Fruit fly (Drosophila melanogaster): ENCODE data around the gene PIG-C.

DNA sequence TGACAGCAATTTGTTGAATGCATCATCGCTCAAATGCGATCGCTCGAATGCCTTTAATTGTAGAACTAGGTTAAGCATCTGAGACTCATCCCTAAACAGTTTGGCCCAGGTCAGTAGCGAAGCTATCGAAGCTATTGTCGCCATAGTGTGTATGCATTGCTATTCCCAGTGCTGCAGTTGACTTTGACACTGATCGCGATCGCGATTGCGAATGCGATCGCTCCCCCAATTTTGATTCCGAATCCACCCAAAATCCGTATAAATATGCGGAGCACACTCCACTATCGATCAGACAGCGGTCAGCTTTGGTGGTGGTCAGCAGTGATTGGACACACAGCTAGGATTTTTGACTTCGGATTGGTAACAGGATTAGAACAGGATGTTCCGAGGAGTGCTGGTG lies 10.7 kb upstream of the PIG-C start, which contains the start of gene CG14961:
- TF ChIP-seq CG8301 (tag; optimal IDR thresholded peaks at IDR 0.05) (no peak), Pif1B (GFP tag; optimal IDR thresholded peaks at IDR 0.05) (no peak), CG15710 (tag; optimal IDR thresholded peaks at IDR 0.05) (no peak), Ets98B (GFP tag; IDR thresholded peaks at IDR 0.05) (no peak), fd96Ca (GFP tag; IDR thresholded peaks at IDR 0.05) (no peak), CG9948 (tag; optimal IDR thresholded peaks at IDR 0.05) (no peak), CG34367 (tag; optimal IDR thresholded peaks at IDR 0.05) (no peak), EcR (GFP tag; optimal IDR thresholded peaks at IDR 0.05) (no peak), CG17806 (tag; optimal IDR thresholded peaks at IDR 0.05) (no peak), CG13204 (GFP tag; optimal IDR thresholded peaks at IDR 0.05) (no peak), CG32121 (GFP tag; IDR thresholded peaks at IDR 0.05) (no peak), Snoo (tag; optimal IDR thresholded peaks at IDR 0.05) (no peak), rn (GFP tag; IDR thresholded peaks at IDR 0.05) (no peak)

All from whole organism, pupa.